Worm (Caenorhabditis elegans) whole organism, early embryonic: ENCODE data around the gene ttr-46.

ENCODE experiments used
- F13C5.2 ChIP-seq: sonication (generic microtip); optimal IDR thresholded peaks from 2 replicates; lab custom pipeline; 2017; ENCODE audit warnings: mild to moderate bottlenecking, missing genetic modification characterization, inconsistent platforms, missing compliant biosample characterization
- aly-1 ChIP-seq: sonication (generic microtip); optimal IDR thresholded peaks from 2 replicates; lab custom pipeline; 2016; ENCODE audit warnings: missing genetic modification characterization, missing compliant biosample characterization
- ama-1 ChIP-seq: fragments of 150-350 bp; optimal IDR thresholded peaks from 2 replicates; lab custom pipeline; 2014
- ets-7 ChIP-seq: sonication (generic microtip); optimal IDR thresholded peaks from 2 replicates; lab custom pipeline; 2016; ENCODE audit warnings: missing genotype, missing genetic modification characterization, missing compliant biosample characterization
- hnd-1 ChIP-seq: sonication (generic microtip); optimal IDR thresholded peaks from 2 replicates; lab custom pipeline; 2016; ENCODE audit warnings: missing genetic modification characterization, missing compliant biosample characterization
- pes-1 ChIP-seq: fragments of 200-800 bp; sonication (Bioruptor generic); IDR thresholded peaks from 2 replicates; pipeline ENCODE4 v1.3.6; 2022; ENCODE audit warnings: missing genetic modification reagents, missing genetic modification characterization, missing compliant biosample characterization
- scrt-1 ChIP-seq: fragments of 200-800 bp; sonication (Bioruptor generic); IDR thresholded peaks from 2 replicates; pipeline ENCODE4 v1.3.6; 2022; ENCODE audit warnings: missing genetic modification characterization, missing compliant biosample characterization
- sea-1 ChIP-seq: fragments of 200-800 bp; sonication (Bioruptor generic); conservative IDR thresholded peaks from 2 replicates; pipeline ENCODE4 v1.3.6; 2022; ENCODE audit warnings: missing genetic modification characterization, missing compliant biosample characterization
- tbx-11 ChIP-seq: fragments of 200-800 bp; sonication (Bioruptor generic); IDR thresholded peaks from 2 replicates; pipeline ENCODE4 v1.3.6; 2022; ENCODE audit warnings: missing genetic modification characterization, missing compliant biosample characterization
- tra-4 ChIP-seq: sonication (generic microtip); optimal IDR thresholded peaks from 2 replicates; lab custom pipeline; 2017; ENCODE audit warnings: missing genetic modification characterization, missing compliant biosample characterization

DNA sequence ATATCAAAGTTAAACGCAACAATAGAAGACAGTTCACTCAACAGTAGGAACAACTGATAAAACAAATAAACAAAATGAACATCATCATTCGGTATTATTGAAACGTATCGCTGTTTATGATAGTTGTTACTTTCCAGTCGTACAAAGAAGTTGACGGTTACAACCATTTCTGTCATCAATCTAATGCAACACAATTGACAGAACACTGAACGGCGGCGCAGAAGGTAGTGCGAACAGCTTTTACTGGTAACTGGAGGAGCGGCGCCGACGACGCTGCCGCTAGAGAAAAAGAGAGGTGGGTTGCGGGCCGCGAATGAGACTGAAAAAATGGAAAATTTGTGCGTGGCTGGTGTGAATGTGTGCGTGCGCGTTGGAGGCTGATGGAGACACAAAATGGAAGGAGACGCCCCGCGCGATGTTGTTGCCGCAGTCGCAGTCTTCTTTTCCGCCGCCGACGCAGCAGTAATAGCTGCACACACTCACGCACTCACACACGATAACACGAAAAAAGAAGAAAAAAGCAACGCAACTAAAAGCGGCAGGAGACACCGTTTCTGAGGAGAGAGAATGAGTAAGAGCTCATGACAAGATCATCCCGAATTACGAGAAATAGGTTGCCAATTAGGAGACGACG lies 13.2 kb downstream of the ttr-46 start:
- TF ChIP-seq tbx-11 (no peak), ets-7 (no peak), aly-1 (tag; lab: Kevin White, UChicago) (no peak), F13C5.2 (tag; lab: Kevin White, UChicago) (no peak), ama-1 (lab: Kevin White, UChicago) (no peak), tra-4 (tag; lab: Kevin White, UChicago) (no peak), scrt-1 (GFP tag; lab: Robert Waterston, UW) (no peak), pes-1 (no peak), hnd-1 (tag; lab: Kevin White, UChicago) (no peak), sea-1 (GFP tag; lab: Robert Waterston, UW) (no peak)
